Worm (Caenorhabditis elegans) whole organism, L1 larva: ENCODE results near the gene mop-25.2.

Experiments used
- C04F5.9 ChIP-seq: sonication (generic microtip); optimal IDR thresholded peaks from 2 replicates; lab custom pipeline; 2016; ENCODE audit warnings: missing genetic modification characterization, missing compliant biosample characterization
- C34B4.2 ChIP-seq: sonication (generic microtip); optimal IDR thresholded peaks from 2 replicates; lab custom pipeline; 2017; ENCODE audit warnings: mild to moderate bottlenecking, missing genetic modification characterization, missing compliant biosample characterization
- alr-1 ChIP-seq: fragments of 200-800 bp; sonication (Bioruptor generic); optimal IDR thresholded peaks from 2 replicates; lab custom pipeline; 2018; ENCODE audit warnings: borderline replicate concordance, mild to moderate bottlenecking, missing genetic modification characterization, missing compliant biosample characterization
- aly-2 ChIP-seq: fragments of 150-350 bp; optimal IDR thresholded peaks from 2 replicates; lab custom pipeline; 2014; ENCODE audit warnings: missing biosample characterization, missing genetic modification characterization
- ama-1 ChIP-seq: fragments of 150-350 bp; optimal IDR thresholded peaks from 2 replicates; lab custom pipeline; 2014
- blmp-1 ChIP-seq: fragments of 150-350 bp; optimal IDR thresholded peaks from 2 replicates; lab custom pipeline; 2014; ENCODE audit warnings: missing biosample characterization, missing genetic modification characterization
- ces-1 ChIP-seq: fragments of 150-350 bp; optimal IDR thresholded peaks from 2 replicates; lab custom pipeline; 2014; ENCODE audit warnings: missing biosample characterization, missing genetic modification reagents, missing genetic modification characterization
- dsc-1 ChIP-seq: sonication (generic microtip); optimal IDR thresholded peaks from 2 replicates; lab custom pipeline; 2016; ENCODE audit warnings: mild to moderate bottlenecking, missing genetic modification characterization, missing compliant biosample characterization
- efl-1 ChIP-seq, 4 experiments: fragments of 150-350 bp; optimal IDR thresholded peaks in 3 of 4; peaks in 1 of 4; 1 replicate in 1 of 4; 2 replicates in 3 of 4; lab custom pipeline; 2014; ENCODE audit warnings: missing biosample characterization in 2 of 4, missing genetic modification characterization in 2 of 4, missing genetic modification reagents in 2 of 4
- elt-2 ChIP-seq: sonication (generic microtip); optimal IDR thresholded peaks from 2 replicates; lab custom pipeline; 2016; ENCODE audit warnings: missing genetic modification characterization, mild to moderate bottlenecking, inconsistent platforms, missing compliant biosample characterization, missing genetic modification reagents
- ets-5 ChIP-seq: fragments of 200-800 bp; sonication (Bioruptor generic); IDR thresholded peaks from 2 replicates; pipeline ENCODE4 v1.3.6; 2022; ENCODE audit warnings: missing genetic modification characterization, missing compliant biosample characterization
- fkh-10 ChIP-seq: sonication (generic microtip); optimal IDR thresholded peaks from 2 replicates; lab custom pipeline; 2017; ENCODE audit warnings: missing biosample characterization, missing genetic modification reagents, missing genetic modification characterization
- isw-1 ChIP-seq: fragments of 200-800 bp; sonication (Bioruptor generic); IDR thresholded peaks from 2 replicates; pipeline ENCODE4 v1.3.6; 2022; ENCODE audit warnings: missing genetic modification characterization, missing compliant biosample characterization
- lin-14 ChIP-seq: fragments of 200-800 bp; sonication (Bioruptor generic); optimal IDR thresholded peaks from 2 replicates; lab custom pipeline; 2018; ENCODE audit warnings: mild to moderate bottlenecking, missing genetic modification characterization, moderate library complexity, missing compliant biosample characterization
- lin-39 ChIP-seq: fragments of 150-350 bp; optimal IDR thresholded peaks from 2 replicates; lab custom pipeline; 2014; ENCODE audit warnings: missing biosample characterization, missing genetic modification reagents, missing genetic modification characterization
- lsy-2 ChIP-seq, 2 experiments: fragments of 150-350 bp; optimal IDR thresholded peaks; 2 replicates each; lab custom pipeline; 2014; ENCODE audit warnings: missing biosample characterization in 2 of 2, missing genetic modification characterization in 2 of 2
- mab-9 ChIP-seq: fragments of 200-800 bp; sonication (Bioruptor generic); IDR thresholded peaks from 2 replicates; pipeline ENCODE4 v1.3.6; 2022; ENCODE audit warnings: missing genetic modification reagents, missing genetic modification characterization, missing compliant biosample characterization
- nhr-19 ChIP-seq: fragments of 200-800 bp; sonication (Bioruptor generic); conservative IDR thresholded peaks from 2 replicates; pipeline ENCODE4 v1.3.6; 2022; ENCODE audit warnings: missing genetic modification characterization, missing compliant biosample characterization
- nhr-20 ChIP-seq: sonication (generic microtip); optimal IDR thresholded peaks from 2 replicates; lab custom pipeline; 2016; ENCODE audit warnings: mild to moderate bottlenecking, missing genetic modification characterization, missing compliant biosample characterization
- nhr-47 ChIP-seq: sonication (generic microtip); optimal IDR thresholded peaks from 2 replicates; lab custom pipeline; 2016; ENCODE audit warnings: mild to moderate bottlenecking, missing genetic modification characterization, moderate library complexity, missing compliant biosample characterization
- nhr-71 ChIP-seq: sonication (generic microtip); optimal IDR thresholded peaks from 2 replicates; lab custom pipeline; 2016; ENCODE audit warnings: mild to moderate bottlenecking, missing genetic modification characterization, moderate library complexity, missing compliant biosample characterization
- nhr-77 ChIP-seq: fragments of 150-350 bp; optimal IDR thresholded peaks from 2 replicates; lab custom pipeline; 2014; ENCODE audit warnings: missing biosample characterization, missing genetic modification characterization
- nhr-90 ChIP-seq: sonication (generic microtip); optimal IDR thresholded peaks from 2 replicates; lab custom pipeline; 2016; ENCODE audit warnings: mild to moderate bottlenecking, missing genetic modification characterization, missing compliant biosample characterization; ENCODE audit not compliant: poor library complexity
- pax-3 ChIP-seq: fragments of 200-800 bp; sonication (Bioruptor generic); optimal IDR thresholded peaks from 2 replicates; lab custom pipeline; 2018; ENCODE audit warnings: mild to moderate bottlenecking, missing genetic modification characterization, moderate library complexity, missing compliant biosample characterization
- rnt-1 ChIP-seq: sonication (generic microtip); optimal IDR thresholded peaks from 2 replicates; lab custom pipeline; 2016; ENCODE audit warnings: mild to moderate bottlenecking, missing genetic modification characterization, moderate library complexity, missing compliant biosample characterization
- skn-1 ChIP-seq: fragments of 150-350 bp; optimal IDR thresholded peaks from 2 replicates; lab custom pipeline; 2014; ENCODE audit warnings: missing biosample characterization, missing genetic modification characterization
- snpc-4 ChIP-seq: fragments of 150-350 bp; optimal IDR thresholded peaks from 2 replicates; lab custom pipeline; 2014; ENCODE audit warnings: missing biosample characterization, missing genetic modification characterization
- unc-30 ChIP-seq: sonication (generic microtip); optimal IDR thresholded peaks from 2 replicates; lab custom pipeline; 2017; ENCODE audit warnings: missing biosample characterization, missing genetic modification characterization
- unc-62 ChIP-seq: fragments of 150-350 bp; optimal IDR thresholded peaks from 2 replicates; lab custom pipeline; 2014; ENCODE audit warnings: missing biosample characterization, missing genetic modification reagents, missing genetic modification characterization
- unc-86 ChIP-seq: sonication (generic microtip); optimal IDR thresholded peaks from 2 replicates; lab custom pipeline; 2016; ENCODE audit warnings: missing genetic modification characterization, missing compliant biosample characterization

mop-25.2 gene

DNA sequence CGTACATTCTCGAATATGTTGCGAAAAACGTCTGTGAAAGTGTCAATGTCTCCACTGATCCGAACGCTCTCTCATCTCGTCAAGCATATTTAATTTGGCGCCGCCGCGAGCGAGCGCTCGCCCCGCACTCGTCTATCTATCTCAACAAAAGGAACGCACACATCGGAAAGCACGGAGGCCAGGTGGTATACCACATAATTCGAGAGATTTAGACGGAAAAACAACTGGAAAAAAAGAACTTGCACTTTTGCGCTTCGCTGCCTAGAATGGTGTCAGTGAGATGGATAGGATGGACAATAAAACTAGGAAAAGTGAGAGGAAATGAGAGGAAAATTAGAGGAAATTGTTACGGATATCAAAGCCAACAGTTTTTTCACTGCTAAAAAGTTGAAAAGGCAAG, 25.7 kb upstream of the mop-25.2 start:
- TF ChIP-seq nhr-71 (tag; lab: Kevin White, UChicago) (no peak), lin-14 (GFP tag; lab: Kevin White, UChicago) (peak; percentile 13), blmp-1 (tag; lab: Kevin White, UChicago) (peak; percentile 74), ces-1 (GFP tag; lab: Kevin White, UChicago) (no peak), C04F5.9 (tag; lab: Kevin White, UChicago) (no peak), aly-2 (tag; lab: Kevin White, UChicago) (no peak), skn-1 (tag; lab: Kevin White, UChicago) (no peak), pax-3 (no peak)

DNA sequence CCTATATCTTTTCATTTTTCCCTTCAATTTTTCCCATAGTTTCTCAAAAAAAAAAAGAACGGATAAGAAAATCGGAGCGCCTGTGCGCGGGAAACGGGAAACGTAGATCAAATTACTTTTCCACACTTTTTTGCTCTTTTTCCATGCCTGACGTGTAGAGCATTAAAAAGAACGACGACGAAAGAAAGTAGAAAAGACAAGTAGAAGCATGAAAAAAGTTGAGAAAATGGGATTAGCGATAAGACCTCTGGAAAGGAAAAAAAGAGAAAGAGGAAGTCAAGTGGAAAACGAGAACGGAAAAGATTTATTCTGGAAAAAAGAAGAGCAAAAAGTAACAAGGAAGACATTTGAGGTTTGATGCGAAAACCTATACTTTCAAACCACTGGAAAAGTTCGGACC, 25.0 kb upstream of the mop-25.2 start:
- TF ChIP-seq unc-62 (GFP tag; lab: Kevin White, UChicago) (no peak), fkh-10 (GFP tag; lab: Kevin White, UChicago) (peak; percentile 92), snpc-4 (tag; lab: Kevin White, UChicago) (no peak), isw-1 (no peak), nhr-90 (no peak), mab-9 (GFP tag; lab: Robert Waterston, UW) (no peak), C04F5.9 (tag; lab: Kevin White, UChicago) (no peak), alr-1 (tag; lab: Kevin White, UChicago) (no peak), elt-2 (tag; lab: Kevin White, UChicago) (no peak), nhr-77 (tag; lab: Kevin White, UChicago) (no peak), unc-30 (tag; lab: Kevin White, UChicago) (no peak), C34B4.2 (no peak), ama-1 (no peak), lin-39 (tag; lab: Kevin White, UChicago) (no peak), lin-14 (GFP tag; lab: Kevin White, UChicago) (peak; percentile 19)
- TF ChIP-seq, all 84 proteins: peak for 2

DNA sequence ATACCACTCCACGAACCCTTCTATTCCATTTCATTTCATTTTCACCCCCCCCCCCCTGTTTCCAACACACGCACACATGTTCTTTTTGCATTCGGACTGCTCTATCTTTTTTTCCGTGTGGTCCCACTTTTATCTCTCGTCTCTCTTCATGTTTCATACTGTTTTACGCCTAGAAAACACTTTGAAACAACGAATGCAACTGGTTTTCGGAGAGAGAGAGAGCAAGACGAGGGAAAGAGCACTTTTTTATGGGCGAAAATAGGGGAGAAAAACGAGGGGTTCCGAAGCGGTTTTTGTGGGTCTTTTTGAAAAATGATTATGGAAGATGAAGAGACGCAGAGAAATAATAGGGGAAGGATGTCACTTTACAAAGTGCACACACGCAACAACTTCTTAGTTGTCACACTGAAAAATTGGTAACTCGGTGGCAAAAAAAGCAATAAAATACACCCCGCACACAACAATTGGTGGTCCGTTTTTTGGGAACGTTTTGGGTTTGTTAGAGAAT, 23.7 kb upstream of the mop-25.2 start:
- TF ChIP-seq lin-14 (GFP tag; lab: Kevin White, UChicago) (peak; percentile 81), dsc-1 (tag; lab: Kevin White, UChicago) (peak; percentile 64), lsy-2 (tag; optimal IDR thresholded peaks at IDR 0.05; lab: Kevin White, UChicago) (peak in 1 of 2 experiments; percentile 8), rnt-1 (tag; lab: Kevin White, UChicago) (peak; percentile 55), aly-2 (tag; lab: Kevin White, UChicago) (no peak)

DNA sequence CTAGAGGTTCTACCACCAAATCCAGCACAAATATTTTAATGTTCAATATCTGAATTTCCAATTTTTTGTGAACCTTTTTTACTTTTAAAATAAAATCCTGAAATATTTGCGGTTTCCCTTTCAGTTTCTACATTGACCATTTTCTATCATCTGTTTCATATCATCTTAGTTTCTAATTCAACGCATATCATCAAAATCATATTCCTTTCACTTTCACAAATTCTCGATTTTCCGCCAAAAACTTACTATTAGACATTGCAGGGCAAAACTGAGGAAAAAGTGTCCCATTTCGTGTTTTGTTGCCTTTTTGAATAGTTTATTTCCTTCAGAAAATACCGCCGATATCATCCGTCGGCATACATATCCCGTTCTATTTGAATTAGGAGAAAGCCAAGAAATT, 21.6 kb upstream of the mop-25.2 start:
- TF ChIP-seq ets-5 (no peak), blmp-1 (tag; lab: Kevin White, UChicago) (peak; percentile 84)

DNA sequence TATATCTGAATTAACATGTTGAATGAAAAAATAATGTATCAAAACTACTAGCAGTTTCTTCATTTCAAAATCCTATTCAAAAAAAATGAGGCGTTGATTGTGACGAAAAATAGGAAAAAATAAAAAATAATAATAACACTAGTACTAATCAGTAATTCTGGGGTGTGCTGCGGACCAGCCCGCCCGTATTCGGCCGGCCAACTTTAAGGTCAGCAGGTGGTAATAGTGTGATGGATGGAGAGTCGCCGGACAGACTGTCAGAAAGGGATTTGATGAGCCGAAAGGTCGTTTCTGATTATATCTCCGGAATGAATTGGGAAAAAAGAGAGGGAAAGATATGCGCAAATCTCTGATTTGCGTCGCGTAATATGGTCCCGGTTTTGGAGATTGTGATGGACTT, 21.0 kb upstream of the mop-25.2 start, which contains the start of gene cutl-2:
TSS of gene cutl-2 (minus strand) at position 210 of the 400 bp plus-strand sequence.
- TF ChIP-seq unc-86 (no peak), ces-1 (GFP tag; lab: Kevin White, UChicago) (no peak), nhr-20 (tag; lab: Kevin White, UChicago) (no peak)

DNA sequence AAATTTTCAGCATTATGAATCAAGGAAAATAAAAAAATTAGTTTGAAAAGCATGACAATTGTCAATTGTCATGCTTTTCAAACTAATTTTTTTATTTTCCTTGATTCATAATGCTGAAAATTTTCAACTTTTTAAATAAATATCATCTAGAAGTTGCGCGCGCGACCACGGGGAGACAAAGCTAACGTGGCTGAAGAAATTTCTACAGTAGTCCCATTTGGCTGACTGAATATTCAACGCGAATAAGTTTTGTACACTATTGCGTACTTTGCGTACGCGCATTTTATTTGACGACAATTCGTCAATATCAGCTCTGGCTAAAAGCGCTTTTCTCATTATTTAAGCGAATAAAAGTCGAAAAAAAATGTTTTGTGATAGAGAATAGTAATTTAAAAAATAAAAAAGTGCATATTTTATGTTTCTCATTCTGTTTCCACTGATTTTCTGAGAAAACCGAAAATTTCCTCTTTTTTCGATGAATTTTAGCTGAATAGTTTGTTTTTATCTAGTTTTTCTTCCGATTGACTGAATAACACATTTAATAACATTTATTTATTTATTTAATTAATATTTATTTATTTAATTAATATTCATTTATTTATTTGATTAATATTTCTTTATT, 15.2 kb upstream of the mop-25.2 start, which contains the start of gene Y53C12A.11:
TSS of gene Y53C12A.11 (minus strand) at position 68 of the 622 bp plus-strand sequence.
- TF ChIP-seq nhr-19 (GFP tag; lab: Robert Waterston, UW), result peak; percentile 41
- peak; percentile 26 for TF ChIP-seq nhr-71 (tag; lab: Kevin White, UChicago)
- peak; percentile 13 to 39 for TF ChIP-seq efl-1 (optimal IDR thresholded peaks at IDR 0.05; lab: Kevin White, UChicago)
- peak in 1 of 2 experiments; percentile 70 for TF ChIP-seq efl-1 (GFP tag; optimal IDR thresholded peaks at IDR 0.05 in 1 of 2; lab: Kevin White, UChicago)
- peak in 1 of 2 experiments; percentile 52 for TF ChIP-seq lsy-2 (tag; optimal IDR thresholded peaks at IDR 0.05; lab: Kevin White, UChicago)
- peak; percentile 5 for TF ChIP-seq nhr-47 (tag; lab: Kevin White, UChicago)
